Worm (Caenorhabditis elegans): ENCODE data around the gene ets-8.

ets-8 gene

DNA sequence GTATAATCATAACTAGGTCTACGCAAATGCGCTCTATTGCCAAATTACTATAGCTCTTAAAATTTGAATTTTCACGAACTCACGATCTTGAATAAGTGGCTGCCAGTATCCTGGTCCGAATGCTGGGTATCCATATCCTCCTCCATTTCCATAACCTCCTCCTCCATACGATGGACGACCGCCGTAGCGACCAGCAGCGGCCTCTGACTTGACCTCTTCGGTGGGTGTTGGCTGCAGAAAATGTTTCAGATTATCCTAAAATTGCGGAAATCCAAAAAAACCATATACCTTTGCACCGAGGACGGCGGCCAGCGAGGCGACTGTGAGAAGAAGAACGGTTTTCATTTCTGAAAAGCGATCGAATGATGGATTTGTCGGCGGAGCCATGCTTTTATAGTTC, 35.5 kb downstream of the ets-8 start, which contains the start of gene perm-4:
Gene perm-4, minus strand, starts transcription at position 367 of the 400 bp plus-strand sequence.
- TF ChIP-seq egl-18 (GFP tag; IDR thresholded peaks at IDR 0.05), result no peak
- TF ChIP-seq zfh-2 (GFP tag; conservative IDR thresholded peaks at IDR 0.05), result peak; percentile 91

DNA sequence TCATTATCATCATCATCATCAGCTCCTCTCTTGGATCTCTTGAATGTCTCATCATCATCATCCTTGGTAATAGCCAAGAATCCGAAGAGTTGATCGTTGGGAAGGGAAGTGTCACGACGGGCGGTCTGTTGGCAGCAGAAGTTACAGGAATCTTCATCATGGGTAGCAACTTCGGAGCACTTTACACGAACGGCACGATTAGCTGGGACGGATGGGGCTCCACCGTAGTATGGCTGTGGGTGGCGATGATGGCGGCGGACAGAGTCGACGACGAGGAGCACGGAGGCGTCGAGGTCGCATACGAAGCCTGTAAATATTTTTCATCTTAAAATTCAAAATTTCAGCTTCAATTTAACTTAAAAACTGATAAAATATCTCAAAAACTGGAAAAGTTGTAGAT, 36.9 kb downstream of the ets-8 start:
- no peak for TF ChIP-seq F57C9.4 (tag; optimal IDR thresholded peaks at IDR 0.05)
- TF ChIP-seq ceh-58 (GFP tag; IDR thresholded peaks at IDR 0.05), result 0 out of 2 replicates have a peak, but pooled peaks have one; percentile 53
- TF ChIP-seq zfh-2 (GFP tag; conservative IDR thresholded peaks at IDR 0.05), result peak; percentile 84
- TF ChIP-seq snpc-3.4 (tag; optimal IDR thresholded peaks at IDR 0.05), result no peak
- TF ChIP-seq mel-28 (tag; optimal IDR thresholded peaks at IDR 0.05; ENCODE audit: borderline replicate concordance), result no peak

ce11 chrIV:1121511-1121910, 38.8 kb downstream of the ets-8 start:
- peak; percentile 96 for TF ChIP-seq zfh-2 (GFP tag; conservative IDR thresholded peaks at IDR 0.05)
- no peak for TF ChIP-seq aptf-2 (GFP tag; conservative IDR thresholded peaks at IDR 0.05)
- no peak for TF ChIP-seq attf-5 (GFP tag; optimal IDR thresholded peaks at IDR 0.05)
- TF ChIP-seq egrh-3 (GFP tag; IDR thresholded peaks at IDR 0.05), result peak; percentile 85
- TF ChIP-seq dpff-1 (tag; optimal IDR thresholded peaks at IDR 0.05), result no peak
- no peak for TF ChIP-seq B0261.1 (tag; optimal IDR thresholded peaks at IDR 0.05)
- TF ChIP-seq sptf-2 (GFP tag; optimal IDR thresholded peaks at IDR 0.05), result no peak
- no peak for TF ChIP-seq Y67H2A.10 (GFP tag; conservative IDR thresholded peaks at IDR 0.05)
- TF ChIP-seq F23B12.7 (tag; optimal IDR thresholded peaks at IDR 0.05; ENCODE audit: insufficient read depth), result no peak
- no peak for TF ChIP-seq T26A5.8 (tag; optimal IDR thresholded peaks at IDR 0.05)
- peak; percentile 15 for TF ChIP-seq atf-7 (tag; optimal IDR thresholded peaks at IDR 0.05)
- no peak for TF ChIP-seq ztf-26 (tag; optimal IDR thresholded peaks at IDR 0.05)
- no peak for TF ChIP-seq ztf-18 (tag; optimal IDR thresholded peaks at IDR 0.05)
- no peak for TF ChIP-seq pha-4 (tag; optimal IDR thresholded peaks at IDR 0.05)
- TF ChIP-seq F10E7.11 (tag; optimal IDR thresholded peaks at IDR 0.05), result peak; percentile 25
- TF ChIP-seq T07F8.4 (tag; optimal IDR thresholded peaks at IDR 0.05), result no peak
- no peak for TF ChIP-seq F52B5.7 (tag; optimal IDR thresholded peaks at IDR 0.05)
- TF ChIP-seq Y53F4B.3 (GFP tag; IDR thresholded peaks at IDR 0.05), result no peak

DNA sequence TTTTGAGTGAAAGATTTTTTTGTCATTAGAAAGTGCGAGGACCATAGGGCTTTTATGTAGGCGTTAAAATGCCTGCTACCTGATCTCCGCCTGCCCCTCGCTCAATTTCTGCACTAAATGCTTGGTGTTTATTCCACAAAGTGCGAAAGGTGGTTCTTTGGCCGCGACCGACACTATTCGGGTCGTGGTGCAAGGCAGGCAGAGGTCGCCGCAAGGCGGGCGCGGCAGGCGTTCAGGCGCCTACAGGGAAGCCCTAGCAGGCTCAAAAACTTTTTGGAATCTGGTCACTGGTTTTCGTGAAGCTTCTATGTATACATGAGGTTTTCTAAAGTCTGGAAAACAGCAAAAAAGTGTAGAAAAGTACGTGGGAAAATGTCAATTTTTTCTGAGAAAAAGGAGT, 39.4 kb downstream of the ets-8 start:
- no peak for TF ChIP-seq lsy-27 (tag; optimal IDR thresholded peaks at IDR 0.05; ENCODE audit: borderline replicate concordance, insufficient read depth)
- no peak for TF ChIP-seq cebp-2 (GFP tag; IDR thresholded peaks at IDR 0.05)
- TF ChIP-seq let-526 (GFP tag; IDR thresholded peaks at IDR 0.05), result no peak
- no peak for TF ChIP-seq ekl-4 (GFP tag; IDR thresholded peaks at IDR 0.05)
- no peak for TF ChIP-seq fkh-3 (tag; optimal IDR thresholded peaks at IDR 0.05)
- no peak for TF ChIP-seq ztf-22 (GFP tag; optimal IDR thresholded peaks at IDR 0.05)
- 0 out of 2 replicates have a peak, but pooled peaks have one; percentile 18 for TF ChIP-seq hsf-1 (GFP tag; IDR thresholded peaks at IDR 0.05)
- TF ChIP-seq mcd-1 (GFP tag; IDR thresholded peaks at IDR 0.05), result no peak
- no peak for TF ChIP-seq gei-17 (GFP tag; optimal IDR thresholded peaks at IDR 0.05)
- TF ChIP-seq F39B2.1 (GFP tag; IDR thresholded peaks at IDR 0.05), result 0 out of 2 replicates have a peak, but pooled peaks have one; percentile 5
- TF ChIP-seq Y53G8AR.9 (GFP tag; conservative IDR thresholded peaks at IDR 0.05), result 0 out of 2 replicates have a peak, but pooled peaks have one; percentile 15
- 0 out of 2 replicates have a peak, but pooled peaks have one; percentile 32 for TF ChIP-seq cebp-1 (GFP tag; IDR thresholded peaks at IDR 0.05)
- no peak for TF ChIP-seq cebp-1 (tag; optimal IDR thresholded peaks at IDR 0.05)
